Fruit fly (Drosophila melanogaster) whole organism: ENCODE results near the gene PGRP-LA.
A peak's percentile ranks its signal among the peaks of the same experiment; 100 is the strongest.

Source experiments
- CG8478 ChIP-seq: fragments of >200 bp; optimal IDR thresholded peaks from 2 replicates; lab custom pipeline; 2018; ENCODE audit warnings: inconsistent platforms
- Dll ChIP-seq: fragments of >200 bp; optimal IDR thresholded peaks from 2 replicates; lab custom pipeline; 2017
- EcR ChIP-seq, 2 experiments: fragments of >200 bp; optimal IDR thresholded peaks; 2 replicates each; lab custom pipeline; 2017; ENCODE audit warnings: missing biosample characterization in 2 of 2, missing genetic modification characterization in 2 of 2, missing genetic modification reagents in 2 of 2
- pan ChIP-seq: fragments of >200 bp; optimal IDR thresholded peaks from 2 replicates; lab custom pipeline; 2017
- psq ChIP-seq: fragments of >200 bp; optimal IDR thresholded peaks from 2 replicates; lab custom pipeline; 2017
- usp ChIP-seq: fragments of >200 bp; optimal IDR thresholded peaks from 2 replicates; lab custom pipeline; 2017; ENCODE audit warnings: missing biosample characterization, missing genetic modification characterization, mixed read lengths

The PGRP-LA gene

dm6 chr3L:9333745-9334382, at the start of gene PGRP-LA:
Gene PGRP-LA, plus strand, starts transcription at chr3L:9334332.
- TF ChIP-seq usp (GFP tag; lab: Kevin White, UChicago): no peak
- TF ChIP-seq psq: no peak

- TF ChIP-seq psq: no peak
- TF ChIP-seq CG8478: no peak
- no peak for TF ChIP-seq pan
- no peak for TF ChIP-seq usp (GFP tag; lab: Kevin White, UChicago)
- TF ChIP-seq EcR (GFP tag; optimal IDR thresholded peaks at IDR 0.05; lab: Kevin White, UChicago): no peak
- no peak for TF ChIP-seq Dll
Measured at dm6 chr3L:9304393-9304792, 29.7 kb upstream of the PGRP-LA start.

dm6 chr3L:9335711-9336110, 1.6 kb downstream of the PGRP-LA start:
- TF ChIP-seq Dll: peak; percentile 47
- TF ChIP-seq CG8478: no peak
- TF ChIP-seq EcR (GFP tag; optimal IDR thresholded peaks at IDR 0.05; lab: Kevin White, UChicago): peak in 1 of 2 experiments; percentile 34

- no peak for TF ChIP-seq EcR (GFP tag; optimal IDR thresholded peaks at IDR 0.05; lab: Kevin White, UChicago)
- no peak for TF ChIP-seq Dll
- TF ChIP-seq psq: no peak
- no peak for TF ChIP-seq usp (GFP tag; lab: Kevin White, UChicago)
- TF ChIP-seq CG8478: no peak
- TF ChIP-seq pan: no peak
Measured at dm6 chr3L:9337942-9338468, 3.9 kb downstream of the PGRP-LA start.

- TF ChIP-seq psq (no peak), usp (GFP tag; lab: Kevin White, UChicago) (no peak), CG8478 (no peak), EcR (GFP tag; optimal IDR thresholded peaks at IDR 0.05; lab: Kevin White, UChicago) (no peak), pan (no peak), Dll (no peak)
Measured at dm6 chr3L:9338510-9338909, 4.4 kb downstream of the PGRP-LA start, which contains the start of gene PGRP-LC. Gene PGRP-LC, plus strand, starts transcription at chr3L:9338810.

dm6 chr3L:9339021-9339420, 4.9 kb downstream of the PGRP-LA start:
- no peak for TF ChIP-seq Dll
- no peak for TF ChIP-seq usp (GFP tag; lab: Kevin White, UChicago)
- no peak for TF ChIP-seq CG8478
- no peak for TF ChIP-seq pan
- no peak for TF ChIP-seq psq
- TF ChIP-seq EcR (GFP tag; optimal IDR thresholded peaks at IDR 0.05; lab: Kevin White, UChicago): no peak

dm6 chr3L:9340232-9340631, 6.1 kb downstream of the PGRP-LA start:
- TF ChIP-seq EcR (GFP tag; optimal IDR thresholded peaks at IDR 0.05; lab: Kevin White, UChicago): no peak
- no peak for TF ChIP-seq Dll
- TF ChIP-seq usp (GFP tag; lab: Kevin White, UChicago): no peak
- no peak for TF ChIP-seq psq
- no peak for TF ChIP-seq pan
- TF ChIP-seq CG8478: no peak

dm6 chr3L:9340839-9341238, 6.7 kb downstream of the PGRP-LA start:
- no peak for TF ChIP-seq Dll
- no peak for TF ChIP-seq CG8478
- no peak for TF ChIP-seq EcR (GFP tag; optimal IDR thresholded peaks at IDR 0.05; lab: Kevin White, UChicago)
- no peak for TF ChIP-seq psq
- no peak for TF ChIP-seq pan
- no peak for TF ChIP-seq usp (GFP tag; lab: Kevin White, UChicago)

dm6 chr3L:9343963-9344362, 9.8 kb downstream of the PGRP-LA start:
- TF ChIP-seq psq: no peak
- no peak for TF ChIP-seq Dll
- TF ChIP-seq pan: no peak
- no peak for TF ChIP-seq usp (GFP tag; lab: Kevin White, UChicago)
- no peak for TF ChIP-seq EcR (GFP tag; optimal IDR thresholded peaks at IDR 0.05; lab: Kevin White, UChicago)
- TF ChIP-seq CG8478: no peak

dm6 chr3L:9345157-9345556, 11.0 kb downstream of the PGRP-LA start:
- TF ChIP-seq CG8478 (no peak), psq (no peak), pan (no peak), EcR (GFP tag; optimal IDR thresholded peaks at IDR 0.05; lab: Kevin White, UChicago) (no peak), usp (GFP tag; lab: Kevin White, UChicago) (no peak), Dll (no peak)

dm6 chr3L:9349314-9349733, 15.2 kb downstream of the PGRP-LA start, which contains the start of gene PGRP-LF:
Gene PGRP-LF, plus strand, starts transcription at chr3L:9349609.
- no peak for TF ChIP-seq CG8478
- no peak for TF ChIP-seq Dll
- no peak for TF ChIP-seq EcR (GFP tag; optimal IDR thresholded peaks at IDR 0.05; lab: Kevin White, UChicago)
- TF ChIP-seq psq: no peak
- TF ChIP-seq pan: no peak

dm6 chr3L:9353733-9354132, 19.6 kb downstream of the PGRP-LA start, which contains the start of gene CG32040:
Gene CG32040, plus strand, starts transcription at chr3L:9354033.
- TF ChIP-seq Dll (no peak), psq (no peak), CG8478 (no peak)

dm6 chr3L:9355555-9355954, 21.4 kb downstream of the PGRP-LA start:
- no peak for TF ChIP-seq pan
- TF ChIP-seq EcR (GFP tag; optimal IDR thresholded peaks at IDR 0.05; lab: Kevin White, UChicago): no peak
- TF ChIP-seq Dll: no peak
- TF ChIP-seq psq: no peak
- TF ChIP-seq CG8478: no peak

- TF ChIP-seq usp (GFP tag; lab: Kevin White, UChicago) (no peak), EcR (GFP tag; optimal IDR thresholded peaks at IDR 0.05; lab: Kevin White, UChicago) (no peak), CG8478 (no peak), psq (no peak), pan (no peak), Dll (no peak)
Measured at dm6 chr3L:9356138-9356753, 22.1 kb downstream of the PGRP-LA start.
